Worm (Caenorhabditis elegans): ENCODE results near the gene K09B3.1.

DNA sequence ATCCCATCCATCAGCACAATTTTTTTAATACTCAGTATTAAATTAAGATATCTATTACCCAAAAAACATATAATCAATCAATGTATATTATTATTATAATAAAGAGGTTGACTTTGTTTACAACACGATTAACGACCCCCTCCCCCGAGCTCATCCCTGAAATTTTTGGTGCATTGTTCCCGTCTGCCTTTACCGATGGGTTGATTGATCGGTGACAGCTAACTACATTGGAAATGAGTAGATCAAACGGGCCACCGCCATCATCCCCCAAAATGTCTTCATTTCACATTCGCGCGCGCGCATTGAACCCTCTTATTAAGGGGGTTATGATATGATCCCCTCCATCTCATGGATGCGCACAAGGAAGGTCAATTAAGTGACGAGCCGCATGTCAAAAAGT is 34.7 kb upstream of the K09B3.1 start:
- TF ChIP-seq lin-14 (GFP tag; optimal IDR thresholded peaks at IDR 0.05) (no peak), ztf-4 (tag; optimal IDR thresholded peaks at IDR 0.05) (no peak), lsy-2 (tag; optimal IDR thresholded peaks at IDR 0.05) (no peak), nhr-47 (tag; optimal IDR thresholded peaks at IDR 0.05) (no peak), sptf-1 (tag; optimal IDR thresholded peaks at IDR 0.05) (no peak), efl-1 (optimal IDR thresholded peaks at IDR 0.05) (no peak), efl-1 (GFP tag; optimal IDR thresholded peaks at IDR 0.05 in 1 of 2) (no peak), skn-1 (tag; optimal IDR thresholded peaks at IDR 0.05) (no peak), irx-1 (tag; optimal IDR thresholded peaks at IDR 0.05) (no peak), nhr-12 (tag; optimal IDR thresholded peaks at IDR 0.05) (no peak)

All from whole organism, L1 larva.